Fruit fly (Drosophila melanogaster): ENCODE measurements around the gene CG14891.

The CG14891 gene

dm6 chr3R:16617650-16618049 lies 46.3 kb downstream of the CG14891 start, which contains the start of gene CG17560:
CG17560 (plus strand) TSS chr3R:16617950.
- TF ChIP-seq Doc3 (GFP tag; IDR thresholded peaks at IDR 0.05; ENCODE audit: partially characterized antibody) (0 out of 3 replicates have a peak, but pooled peaks have one; percentile 23), kay (GFP tag; optimal IDR thresholded peaks at IDR 0.05) (no peak), mld (GFP tag; IDR thresholded peaks at IDR 0.05; ENCODE audit: partially characterized antibody) (no peak), cwo (GFP tag; optimal IDR thresholded peaks at IDR 0.05) (no peak), CG9817 (tag; optimal IDR thresholded peaks at IDR 0.05) (no peak), CG2199 (GFP tag; IDR thresholded peaks at IDR 0.05) (no peak), BEAF-32 (GFP tag; optimal IDR thresholded peaks at IDR 0.05) (peak; percentile 3)

dm6 chr3R:16620478-16620877 lies 49.2 kb downstream of the CG14891 start, which contains the start of gene CG14893:
CG14893 (plus strand) TSS chr3R:16620778.
- TF ChIP-seq Bteb2 (GFP tag; optimal IDR thresholded peaks at IDR 0.05) (no peak), CG17568 (GFP tag; optimal IDR thresholded peaks at IDR 0.05) (no peak), CG18599 (GFP tag; optimal IDR thresholded peaks at IDR 0.05) (no peak), CG7963 (GFP tag; IDR thresholded peaks at IDR 0.05; ENCODE audit: partially characterized antibody) (no peak), CG10959 (GFP tag; IDR thresholded peaks at IDR 0.05) (no peak), CG2120 (GFP tag; optimal IDR thresholded peaks at IDR 0.05) (no peak), ftz-f1 (GFP tag; optimal IDR thresholded peaks at IDR 0.05) (no peak), Mrtf (GFP tag; IDR thresholded peaks at IDR 0.05) (no peak), CG13424 (tag; optimal IDR thresholded peaks at IDR 0.05) (no peak), bsh (GFP tag; optimal IDR thresholded peaks at IDR 0.05) (no peak), CG2875 (GFP tag; optimal IDR thresholded peaks at IDR 0.05) (no peak), lilli (GFP tag; optimal IDR thresholded peaks at IDR 0.05) (no peak)

Data from whole organism, embryonic.